Worm (Caenorhabditis elegans): ENCODE results near the gene B0546.4.

Gene B0546.4

DNA sequence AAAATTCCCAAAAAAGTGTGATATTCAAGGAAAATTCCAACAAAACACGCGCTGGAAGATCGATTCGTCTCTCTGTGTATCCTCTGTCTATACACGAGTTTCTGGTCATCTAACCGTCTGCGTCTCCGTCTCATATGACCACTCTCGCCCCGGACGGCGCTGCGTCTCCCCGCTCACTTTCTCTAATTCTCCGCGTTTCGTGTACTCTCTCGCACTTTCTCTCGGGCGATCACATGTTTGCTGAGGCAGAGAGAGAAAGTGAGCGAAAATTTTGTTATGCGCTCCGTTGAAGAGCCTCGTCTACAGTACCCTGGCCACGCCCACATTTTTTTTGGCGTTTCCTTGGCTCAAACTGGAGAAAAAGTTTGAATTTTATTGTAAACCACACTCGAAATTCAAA, 646 bp upstream of the B0546.4 start (continued):
- TF ChIP-seq F33H1.4 (GFP tag; IDR thresholded peaks at IDR 0.05) (0 out of 2 replicates have a peak, but pooled peaks have one; percentile 40), nfyb-1 (GFP tag; IDR thresholded peaks at IDR 0.05) (peak; percentile 82), zim-3 (tag; optimal IDR thresholded peaks at IDR 0.05) (no peak), Y67H2A.10 (GFP tag; conservative IDR thresholded peaks at IDR 0.05) (peak; percentile 59), F22D6.2 (tag; optimal IDR thresholded peaks at IDR 0.05) (peak; percentile 48), B0336.3 (GFP tag; IDR thresholded peaks at IDR 0.05) (peak; percentile 92), tlf-1 (GFP tag; optimal IDR thresholded peaks at IDR 0.05) (peak; percentile 67), Y53F4B.3 (GFP tag; IDR thresholded peaks at IDR 0.05) (no peak), madf-6 (GFP tag; IDR thresholded peaks at IDR 0.05) (peak; percentile 18; the same call in 1 of the 2 replicates), mcd-1 (GFP tag; IDR thresholded peaks at IDR 0.05) (peak; percentile 91), repo-1 (tag; optimal IDR thresholded peaks at IDR 0.05) (peak; percentile 64), hmg-1.2 (GFP tag; IDR thresholded peaks at IDR 0.05) (peak; percentile 99)

DNA sequence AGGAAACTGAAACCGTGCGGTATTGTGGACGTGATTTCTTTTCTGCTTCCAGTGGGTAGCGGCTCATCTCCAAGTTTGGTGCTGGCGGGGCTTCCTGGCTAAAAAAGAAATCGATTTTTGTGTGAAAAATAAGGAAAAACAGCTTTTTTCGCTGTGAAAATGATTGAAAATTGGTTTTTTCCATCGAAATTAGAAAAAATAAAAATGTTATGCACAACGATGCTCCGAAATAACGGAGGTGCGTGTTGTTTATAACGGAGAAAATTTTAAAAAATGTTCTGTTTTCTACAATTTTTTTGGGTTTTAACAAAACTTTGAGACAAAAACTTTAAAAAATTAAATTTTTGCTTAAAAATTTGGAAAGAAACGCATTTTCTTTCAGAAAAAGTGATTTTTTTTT, 744 bp downstream of the B0546.4 start:
- TF ChIP-seq attf-3 (GFP tag; conservative IDR thresholded peaks at IDR 0.05): peak; percentile 65; the same call in 1 of the 2 replicates
- no peak for TF ChIP-seq zim-3 (tag; optimal IDR thresholded peaks at IDR 0.05)
- no peak for TF ChIP-seq nhr-27 (tag; optimal IDR thresholded peaks at IDR 0.05)
- TF ChIP-seq mcd-1 (GFP tag; IDR thresholded peaks at IDR 0.05): no peak
- no peak for TF ChIP-seq nhr-80 (tag; optimal IDR thresholded peaks at IDR 0.05)
- no peak for TF ChIP-seq efl-1 (GFP tag; optimal IDR thresholded peaks at IDR 0.05)
- no peak for TF ChIP-seq snpc-3.4 (tag; optimal IDR thresholded peaks at IDR 0.05)

DNA sequence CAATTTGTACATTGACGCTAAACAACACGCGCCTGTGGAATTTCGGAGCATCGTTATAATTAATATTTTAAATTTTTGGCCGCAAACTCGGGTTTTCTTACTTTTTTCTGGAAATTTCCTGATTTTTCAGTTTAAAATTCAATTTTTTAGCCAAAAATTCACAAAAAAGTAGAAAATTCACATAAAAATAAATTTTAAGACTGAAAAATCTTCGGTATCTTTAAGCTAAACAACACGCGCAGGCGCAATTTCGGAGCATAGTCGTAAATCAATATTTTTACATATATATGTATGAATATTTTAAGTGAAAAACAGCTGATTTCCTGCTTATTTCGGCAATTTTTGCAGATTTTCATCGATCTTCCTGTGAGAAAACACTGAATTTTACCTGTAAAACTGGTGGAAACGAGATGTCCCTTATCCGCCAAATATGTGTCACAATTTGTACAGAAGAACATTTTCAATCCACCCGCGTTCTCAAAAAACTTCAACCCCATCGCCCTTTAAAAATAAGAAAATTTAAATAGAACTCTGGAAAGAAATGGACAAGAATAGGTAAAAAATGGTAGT, 1.5 kb downstream of the B0546.4 start, which contains the start of gene B0546.3:
B0546.3 (minus strand) TSS at position 504 of the 570 bp plus-strand sequence.
- TF ChIP-seq ekl-4 (GFP tag; IDR thresholded peaks at IDR 0.05) (peak; percentile 47; the same call in 1 of the 2 replicates), dox-1 (GFP tag; IDR thresholded peaks at IDR 0.05) (0 out of 2 replicates have a peak, but pooled peaks have one; percentile 10), B0336.3 (GFP tag; IDR thresholded peaks at IDR 0.05) (0 out of 2 replicates have a peak, but pooled peaks have one; percentile 29), chd-7 (tag; optimal IDR thresholded peaks at IDR 0.05) (peak; percentile 39), ztf-26 (tag; optimal IDR thresholded peaks at IDR 0.05) (peak; percentile 63), nhr-179 (tag; optimal IDR thresholded peaks at IDR 0.05) (no peak), F57C9.4 (tag; optimal IDR thresholded peaks at IDR 0.05) (peak; percentile 59), die-1 (tag; optimal IDR thresholded peaks at IDR 0.05) (no peak), madf-6 (GFP tag; IDR thresholded peaks at IDR 0.05) (0 out of 2 replicates have a peak, but pooled peaks have one; percentile 25), snpc-4 (GFP tag; optimal IDR thresholded peaks at IDR 0.05) (no peak), snpc-4 (tag; optimal IDR thresholded peaks at IDR 0.05) (peak in 1 of 4 experiments; percentile 11), Y53G8AR.9 (GFP tag; conservative IDR thresholded peaks at IDR 0.05) (0 out of 2 replicates have a peak, but pooled peaks have one; percentile 34), lag-1 (GFP tag; IDR thresholded peaks at IDR 0.05) (no peak), F57A8.1 (GFP tag; optimal IDR thresholded peaks at IDR 0.05) (no peak), repo-1 (tag; optimal IDR thresholded peaks at IDR 0.05) (peak; percentile 54), hlh-26 (GFP tag; conservative IDR thresholded peaks at IDR 0.05) (no peak), nfyb-1 (GFP tag; IDR thresholded peaks at IDR 0.05) (0 out of 2 replicates have a peak, but pooled peaks have one; percentile 57), attf-3 (GFP tag; conservative IDR thresholded peaks at IDR 0.05) (peak; percentile 30; the same call in 1 of the 2 replicates)

DNA sequence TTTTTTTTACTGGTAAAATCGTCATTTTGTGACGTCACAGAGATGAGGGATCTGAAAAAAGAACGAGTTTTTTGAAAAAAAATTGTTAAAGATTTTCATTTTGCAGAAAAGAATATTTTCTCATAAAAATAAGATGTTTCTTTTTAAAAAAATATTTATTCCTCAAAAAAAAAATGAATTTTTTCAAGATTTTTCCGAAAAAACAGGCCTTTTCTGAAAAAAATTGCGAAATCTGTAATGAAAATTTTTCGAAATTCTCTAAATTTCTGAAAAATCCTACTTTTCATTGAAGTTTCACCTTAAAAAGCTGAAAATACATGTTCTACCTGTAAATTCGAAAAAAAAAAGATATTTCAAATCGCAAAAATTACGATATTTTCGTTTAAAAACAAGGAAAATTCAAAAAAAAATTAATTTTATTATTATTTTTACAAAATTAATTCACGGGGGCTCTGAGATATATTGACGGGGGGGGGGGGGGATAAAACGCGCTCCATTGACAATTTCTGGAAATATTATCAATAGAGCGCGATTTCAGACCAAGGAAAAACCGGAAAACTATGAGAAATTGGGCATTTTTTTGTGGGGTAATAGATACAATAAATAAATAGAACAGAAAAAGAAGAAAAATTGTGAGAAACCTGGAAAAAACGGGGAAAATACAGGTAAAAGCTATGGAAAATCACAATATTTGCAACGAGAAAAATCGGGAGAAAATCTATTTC, 5.7 kb downstream of the B0546.4 start, which contains the start of gene otub-4:
otub-4 (minus strand) TSS at position 51 of the 725 bp plus-strand sequence.
- TF ChIP-seq unc-130 (GFP tag; optimal IDR thresholded peaks at IDR 0.05) (no peak), rpc-1 (optimal IDR thresholded peaks at IDR 0.05) (no peak), rpc-1 (tag; optimal IDR thresholded peaks at IDR 0.05) (no peak), ceh-91 (GFP tag; IDR thresholded peaks at IDR 0.05) (no peak), cebp-1 (GFP tag; IDR thresholded peaks at IDR 0.05) (no peak), cebp-1 (tag; optimal IDR thresholded peaks at IDR 0.05) (peak; percentile 24), mcd-1 (GFP tag; IDR thresholded peaks at IDR 0.05) (peak; percentile 58; the same call in 1 of the 2 replicates), atf-7 (tag; optimal IDR thresholded peaks at IDR 0.05) (no peak), madf-3 (GFP tag; IDR thresholded peaks at IDR 0.05) (no peak), hmg-1.2 (GFP tag; IDR thresholded peaks at IDR 0.05) (no peak), cebp-2 (GFP tag; IDR thresholded peaks at IDR 0.05) (no peak), ceh-100 (GFP tag; IDR thresholded peaks at IDR 0.05) (no peak), F37B4.10 (GFP tag; IDR thresholded peaks at IDR 0.05) (no peak)

Measured in whole organism, young adult.